Worm (Caenorhabditis elegans) whole organism, L4 larva: ENCODE results near the gene F11C1.7.

ENCODE experiments used
- F26F4.8 ChIP-seq: fragments of 200-800 bp; sonication (Bioruptor generic); conservative IDR thresholded peaks from 2 replicates; pipeline ENCODE4 v1.3.6; 2022; ENCODE audit warnings: missing genetic modification characterization, missing compliant biosample characterization
- F37D6.2 ChIP-seq: sonication (generic microtip); optimal IDR thresholded peaks from 2 replicates; lab custom pipeline; 2016; ENCODE audit warnings: mild to moderate bottlenecking, missing genetic modification characterization, missing compliant biosample characterization
- F44E2.7 ChIP-seq: fragments of 200-800 bp; sonication (Bioruptor generic); IDR thresholded peaks from 2 replicates; pipeline ENCODE4 v2.1.2; 2022; ENCODE audit warnings: missing genetic modification characterization, missing compliant biosample characterization
- R02D3.7 ChIP-seq: fragments of 150-350 bp; sonication (generic microtip); optimal IDR thresholded peaks from 3 replicates; lab custom pipeline; 2014; ENCODE audit warnings: missing biosample characterization, missing genetic modification characterization
- Y105C5A.15 ChIP-seq: fragments of 200-800 bp; sonication (Bioruptor generic); IDR thresholded peaks from 2 replicates; pipeline ENCODE4 v1.3.6; 2022; ENCODE audit warnings: missing genetic modification characterization, missing compliant biosample characterization
- Y48G9A.11 ChIP-seq: fragments of 200-800 bp; sonication (Bioruptor generic); IDR thresholded peaks from 2 replicates; pipeline ENCODE4 v1.3.6; 2022; ENCODE audit warnings: missing genetic modification reagents, missing genetic modification characterization, missing compliant biosample characterization
- ZK337.2 ChIP-seq: fragments of 200-800 bp; sonication (Bioruptor generic); IDR thresholded peaks from 2 replicates; pipeline ENCODE4 v1.3.6; 2022; ENCODE audit warnings: missing genetic modification reagents, missing genetic modification characterization, missing compliant biosample characterization
- arid-1 ChIP-seq: fragments of 200-800 bp; sonication (Bioruptor generic); conservative IDR thresholded peaks from 2 replicates; pipeline ENCODE4 v1.3.6; 2022; ENCODE audit warnings: missing genetic modification reagents, missing genetic modification characterization, missing compliant biosample characterization
- attf-4 ChIP-seq: sonication (generic microtip); optimal IDR thresholded peaks from 3 replicates; lab custom pipeline; 2017; ENCODE audit warnings: missing biosample characterization, missing genetic modification characterization
- ceh-20 ChIP-seq: fragments of 200-800 bp; sonication (Bioruptor generic); IDR thresholded peaks from 2 replicates; pipeline ENCODE4 v1.3.6; 2022; ENCODE audit warnings: missing genetic modification reagents, missing genetic modification characterization, missing compliant biosample characterization
- ceh-28 ChIP-seq: fragments of 150-350 bp; optimal IDR thresholded peaks from 2 replicates; lab custom pipeline; 2014; ENCODE audit warnings: missing biosample characterization, missing genetic modification reagents, missing genetic modification characterization
- ceh-32 ChIP-seq: sonication (generic microtip); optimal IDR thresholded peaks from 2 replicates; lab custom pipeline; 2016; ENCODE audit warnings: mild to moderate bottlenecking, missing genetic modification characterization, missing compliant biosample characterization; ENCODE audit not compliant: poor library complexity
- ceh-44 ChIP-seq: fragments of 200-800 bp; sonication (Bioruptor generic); IDR thresholded peaks from 2 replicates; pipeline ENCODE4 v1.3.6; 2022; ENCODE audit warnings: missing genetic modification reagents, missing genetic modification characterization, missing compliant biosample characterization
- ceh-62 ChIP-seq: sonication (generic microtip); optimal IDR thresholded peaks from 2 replicates; lab custom pipeline; 2017; ENCODE audit warnings: missing biosample characterization, missing genetic modification characterization
- cey-2 ChIP-seq: sonication (generic microtip); optimal IDR thresholded peaks from 3 replicates; lab custom pipeline; 2017; ENCODE audit warnings: missing genetic modification characterization, mild to moderate bottlenecking, missing compliant biosample characterization, antibody characterized with exemption, borderline replicate concordance; ENCODE audit not compliant: insufficient read depth
- ctbp-1 ChIP-seq: fragments of 200-800 bp; sonication (Bioruptor generic); IDR thresholded peaks from 2 replicates; pipeline ENCODE4 v1.3.6; 2022; ENCODE audit warnings: missing genetic modification reagents, missing genetic modification characterization, missing compliant biosample characterization
- daf-19 ChIP-seq: fragments of 200-800 bp; sonication (Bioruptor generic); conservative IDR thresholded peaks from 2 replicates; pipeline ENCODE4 v1.3.6; 2022; ENCODE audit warnings: missing genetic modification characterization, missing compliant biosample characterization
- dmd-6 ChIP-seq: fragments of 200-800 bp; sonication (Bioruptor generic); IDR thresholded peaks from 2 replicates; pipeline ENCODE4 v1.3.6; 2022; ENCODE audit warnings: missing genetic modification reagents, missing genetic modification characterization, missing compliant biosample characterization
- dmd-9 ChIP-seq: fragments of 200-800 bp; sonication (Bioruptor generic); IDR thresholded peaks from 2 replicates; pipeline ENCODE4 v1.3.6; 2022; ENCODE audit warnings: missing genetic modification reagents, missing genetic modification characterization, missing compliant biosample characterization
- egl-27 ChIP-seq: sonication (generic microtip); optimal IDR thresholded peaks from 3 replicates; lab custom pipeline; 2017; ENCODE audit warnings: missing biosample characterization, missing genetic modification reagents, missing genetic modification characterization
- egl-43 ChIP-seq: fragments of 200-800 bp; sonication (Bioruptor generic); IDR thresholded peaks from 2 replicates; pipeline ENCODE4 v1.3.6; 2022; ENCODE audit warnings: missing genetic modification reagents, missing genetic modification characterization, missing compliant biosample characterization
- fos-1 ChIP-seq: fragments of 150-350 bp; optimal IDR thresholded peaks from 2 replicates; lab custom pipeline; 2014; ENCODE audit warnings: missing biosample characterization, missing genetic modification characterization
- lim-7 ChIP-seq: fragments of 200-800 bp; sonication (Bioruptor generic); IDR thresholded peaks from 2 replicates; pipeline ENCODE4 v1.3.6; 2022; ENCODE audit warnings: missing genetic modification characterization, missing compliant biosample characterization
- lin-13 ChIP-seq: fragments of 150-350 bp; optimal IDR thresholded peaks from 2 replicates; lab custom pipeline; 2014; ENCODE audit warnings: missing biosample characterization, missing genetic modification reagents, missing genetic modification characterization
- lin-15B ChIP-seq: fragments of 150-350 bp; sonication (generic microtip); optimal IDR thresholded peaks from 3 replicates; lab custom pipeline; 2014; ENCODE audit warnings: missing biosample characterization, missing genetic modification characterization
- lin-29 ChIP-seq: fragments of 200-800 bp; sonication (Bioruptor generic); IDR thresholded peaks from 2 replicates; pipeline ENCODE4 v1.3.6; 2022; ENCODE audit warnings: missing genetic modification reagents, missing genetic modification characterization, missing compliant biosample characterization
- lin-38 ChIP-seq: fragments of 200-800 bp; sonication (Bioruptor generic); IDR thresholded peaks from 2 replicates; pipeline ENCODE4 v1.3.6; 2022; ENCODE audit warnings: missing genetic modification reagents, missing genetic modification characterization, missing compliant biosample characterization
- madf-9 ChIP-seq: fragments of 200-800 bp; sonication (Bioruptor generic); conservative IDR thresholded peaks from 2 replicates; pipeline ENCODE4 v1.3.6; 2022; ENCODE audit warnings: missing genetic modification reagents, missing genetic modification characterization, missing compliant biosample characterization
- mep-1 ChIP-seq: fragments of 150-350 bp; sonication (generic microtip); optimal IDR thresholded peaks from 3 replicates; lab custom pipeline; 2014; ENCODE audit warnings: missing biosample characterization, missing genetic modification characterization
- mes-2 ChIP-seq: sonication (generic microtip); optimal IDR thresholded peaks from 2 replicates; lab custom pipeline; 2016; ENCODE audit warnings: missing genotype, mild to moderate bottlenecking, missing genetic modification characterization, missing compliant biosample characterization; ENCODE audit not compliant: poor library complexity, severe bottlenecking
- mxl-3 ChIP-seq: fragments of 200-800 bp; sonication (Bioruptor generic); optimal IDR thresholded peaks from 2 replicates; lab custom pipeline; 2018; ENCODE audit warnings: mild to moderate bottlenecking, missing genetic modification characterization, missing compliant biosample characterization
- nhr-102 ChIP-seq: sonication (generic microtip); optimal IDR thresholded peaks from 2 replicates; lab custom pipeline; 2016; ENCODE audit warnings: mild to moderate bottlenecking, missing genetic modification characterization, moderate library complexity, missing compliant biosample characterization
- nhr-237 ChIP-seq: sonication (generic microtip); optimal IDR thresholded peaks from 2 replicates; lab custom pipeline; 2017; ENCODE audit warnings: missing biosample characterization, missing genetic modification characterization
- nhr-42 ChIP-seq: fragments of 200-800 bp; sonication (Bioruptor generic); IDR thresholded peaks from 2 replicates; pipeline ENCODE4 v1.3.6; 2022; ENCODE audit warnings: missing genetic modification characterization, missing compliant biosample characterization
- nhr-48 ChIP-seq: sonication (generic microtip); optimal IDR thresholded peaks from 2 replicates; lab custom pipeline; 2016; ENCODE audit warnings: mild to moderate bottlenecking, missing genetic modification characterization, missing compliant biosample characterization
- nhr-6 ChIP-seq: fragments of 150-350 bp; optimal IDR thresholded peaks from 2 replicates; lab custom pipeline; 2014; ENCODE audit warnings: missing biosample characterization, missing genetic modification characterization
- nhr-77 ChIP-seq: fragments of 150-350 bp; optimal IDR thresholded peaks from 2 replicates; lab custom pipeline; 2014; ENCODE audit warnings: missing biosample characterization, missing genetic modification characterization
- pha-4 ChIP-seq, 2 experiments: fragments of 150-350 bp in 1 of 2; fragments of 200-800 bp in 1 of 2; sonication (Bioruptor generic) in 1 of 2; IDR thresholded peaks in 1 of 2; optimal IDR thresholded peaks in 1 of 2; 2 replicates each; pipeline versions ENCODE4 v1.3.6 to Lab custom; 2014 to 2022; ENCODE audit warnings: missing genetic modification characterization in 2 of 2, missing genetic modification reagents in 2 of 2, missing biosample characterization in 1 of 2, missing compliant biosample characterization in 1 of 2
- pqm-1 ChIP-seq: sonication (generic microtip); optimal IDR thresholded peaks from 2 replicates; lab custom pipeline; 2017; ENCODE audit warnings: missing biosample characterization, missing genetic modification characterization
- saeg-2 ChIP-seq: fragments of 200-800 bp; sonication (Bioruptor generic); IDR thresholded peaks from 2 replicates; pipeline ENCODE4 v1.3.6; 2022; ENCODE audit warnings: missing genetic modification reagents, missing genetic modification characterization, missing compliant biosample characterization
- snpc-1.2 ChIP-seq: fragments of 200-800 bp; sonication (Bioruptor generic); IDR thresholded peaks from 2 replicates; pipeline ENCODE4 v1.3.6; 2022; ENCODE audit warnings: missing genetic modification reagents, missing genetic modification characterization, missing compliant biosample characterization
- unc-62 ChIP-seq, 3 experiments: fragments of 150-350 bp in 1 of 3; sonication (generic microtip); optimal IDR thresholded peaks in 2 of 3; peaks in 1 of 3; 1 replicate in 1 of 3; 2 replicates in 2 of 3; lab custom pipeline; 2014 to 2017; ENCODE audit warnings: missing biosample characterization in 3 of 3, missing genetic modification characterization in 3 of 3, missing genetic modification reagents in 3 of 3, missing genotype in 1 of 3
- vab-7 ChIP-seq: fragments of 200-800 bp; sonication (Bioruptor generic); IDR thresholded peaks from 2 replicates; pipeline ENCODE4 v1.3.6; 2022; ENCODE audit warnings: missing genetic modification reagents, missing genetic modification characterization, missing compliant biosample characterization
- zfp-2 ChIP-seq: sonication (generic microtip); optimal IDR thresholded peaks from 2 replicates; lab custom pipeline; 2016; ENCODE audit warnings: mild to moderate bottlenecking, missing genetic modification characterization, missing compliant biosample characterization
- zip-2 ChIP-seq: fragments of 150-350 bp; optimal IDR thresholded peaks from 2 replicates; lab custom pipeline; 2014; ENCODE audit warnings: missing biosample characterization, missing genetic modification characterization

Gene F11C1.7

ce11 chrX:12965163-12965562 lies 24.0 kb upstream of the F11C1.7 start, which contains the start of gene frpr-2:
Gene frpr-2 (plus strand): TSS chrX:12965463.
- TF ChIP-seq ceh-32 (tag; lab: Kevin White, UChicago) (no peak), F44E2.7 (GFP tag; lab: Robert Waterston, UW) (no peak), lin-15B (tag; lab: Kevin White, UChicago) (no peak), F26F4.8 (no peak)
- TF ChIP-seq, all 104 proteins: peak for 0

ce11 chrX:12967037-12967436 lies 22.1 kb upstream of the F11C1.7 start:
- peak; percentile 69 for TF ChIP-seq snpc-1.2

- TF ChIP-seq nhr-102 (tag; lab: Kevin White, UChicago) = peak; percentile 13
- no peak for TF ChIP-seq ceh-32 (tag; lab: Kevin White, UChicago)
- TF ChIP-seq attf-4 (tag; lab: Kevin White, UChicago) = no peak
- peak; percentile 62 for TF ChIP-seq nhr-77 (tag; lab: Kevin White, UChicago)
- TF ChIP-seq daf-19 (GFP tag; lab: Robert Waterston, UW) = no peak
- no peak for TF ChIP-seq ceh-62 (tag; lab: Kevin White, UChicago)
- TF ChIP-seq lin-29 (GFP tag; lab: Robert Waterston, UW) = 0 out of 2 replicates have a peak, but pooled peaks have one; percentile 21
- peak; percentile 96 for TF ChIP-seq lin-38
- TF ChIP-seq nhr-48 (tag; lab: Kevin White, UChicago) = peak; percentile 16
- no peak for TF ChIP-seq zip-2 (tag; lab: Kevin White, UChicago)
- TF ChIP-seq mes-2 (tag; lab: Kevin White, UChicago) = peak; percentile 86
- TF ChIP-seq F26F4.8 = no peak
- peak; percentile 79 for TF ChIP-seq mep-1
- no peak for TF ChIP-seq Y48G9A.11 (GFP tag; lab: Robert Waterston, UW)
- TF ChIP-seq ceh-44 (GFP tag; lab: Robert Waterston, UW) = no peak
- no peak for TF ChIP-seq cey-2 (tag; lab: Kevin White, UChicago)
- TF ChIP-seq nhr-42 = peak; percentile 47; the same call in 1 of the 2 replicates
- TF ChIP-seq nhr-6 = peak; percentile 17
- TF ChIP-seq Y105C5A.15 (GFP tag; lab: Robert Waterston, UW) = no peak
- no peak for TF ChIP-seq R02D3.7 (tag; lab: Kevin White, UChicago)
- TF ChIP-seq zfp-2 (tag; lab: Kevin White, UChicago) = no peak
- TF ChIP-seq mxl-3 (GFP tag; lab: Kevin White, UChicago) = peak; percentile 72
- TF ChIP-seq ZK337.2 (GFP tag; lab: Robert Waterston, UW) = no peak
- TF ChIP-seq lim-7 = no peak
- TF ChIP-seq vab-7 (GFP tag; lab: Robert Waterston, UW) = no peak
- TF ChIP-seq fos-1 (tag; lab: Kevin White, UChicago) = no peak
- TF ChIP-seq dmd-6 (GFP tag; lab: Robert Waterston, UW) = peak; percentile 56
- peak; percentile 0 for TF ChIP-seq lin-13 (GFP tag; lab: Kevin White, UChicago)
- TF ChIP-seq madf-9 (GFP tag; lab: Robert Waterston, UW) = 0 out of 2 replicates have a peak, but pooled peaks have one; percentile 11
- no peak; the same call in 1 of the 2 replicates for TF ChIP-seq ctbp-1
- no peak for TF ChIP-seq egl-27 (tag; lab: Kevin White, UChicago)
- TF ChIP-seq ceh-28 = no peak
- TF ChIP-seq egl-43 = no peak
- TF ChIP-seq arid-1 (GFP tag; lab: Robert Waterston, UW) = 0 out of 2 replicates have a peak, but pooled peaks have one; percentile 30
- no peak for TF ChIP-seq dmd-9 (GFP tag; lab: Robert Waterston, UW)
- TF ChIP-seq unc-62 (GFP tag; optimal IDR thresholded peaks at IDR 0.05 in 1 of 2; lab: Kevin White, UChicago) = peak in 1 of 2 experiments; percentile 79
- no peak for TF ChIP-seq unc-62 (tag; optimal IDR thresholded peaks at IDR 0.05; lab: Kevin White, UChicago)
- peak; percentile 24; the same call in 1 of the 2 replicates for TF ChIP-seq ceh-20 (GFP tag; lab: Robert Waterston, UW)
- TF ChIP-seq pha-4 (GFP tag; IDR thresholded peaks at IDR 0.05; lab: Robert Waterston, UW) = no peak
- TF ChIP-seq pha-4 (tag; optimal IDR thresholded peaks at IDR 0.05; lab: Kevin White, UChicago) = peak; percentile 45
- no peak for TF ChIP-seq pqm-1
- TF ChIP-seq F37D6.2 (tag; lab: Kevin White, UChicago) = no peak
- TF ChIP-seq nhr-237 (tag; lab: Kevin White, UChicago) = no peak
- TF ChIP-seq saeg-2 (GFP tag; lab: Robert Waterston, UW) = no peak
Measured at ce11 chrX:12975595-12976089, 13.5 kb upstream of the F11C1.7 start, which contains the start of gene ppk-3. Gene ppk-3 (minus strand): TSS chrX:12975645.
